Worm (Caenorhabditis elegans) whole organism, late embryonic: ENCODE measurements around the gene arrd-28.

Source experiments
- C38D4.7 ChIP-seq: fragments of 200-800 bp; sonication (Bioruptor generic); optimal IDR thresholded peaks from 2 replicates; lab custom pipeline; 2018; ENCODE audit warnings: mild to moderate bottlenecking, missing genetic modification characterization, moderate library complexity, missing compliant biosample characterization
- ama-1 ChIP-seq: fragments of 150-350 bp; optimal IDR thresholded peaks from 2 replicates; lab custom pipeline; 2014
- ceh-31 ChIP-seq: sonication (generic microtip); optimal IDR thresholded peaks from 2 replicates; lab custom pipeline; 2016; ENCODE audit warnings: missing genetic modification characterization, missing compliant biosample characterization
- ceh-34 ChIP-seq: sonication (generic microtip); optimal IDR thresholded peaks from 2 replicates; lab custom pipeline; 2016; ENCODE audit warnings: mild to moderate bottlenecking, missing genetic modification characterization, missing compliant biosample characterization
- che-1 ChIP-seq: sonication (generic microtip); optimal IDR thresholded peaks from 2 replicates; lab custom pipeline; 2016; ENCODE audit warnings: mild to moderate bottlenecking, missing genetic modification characterization, missing compliant biosample characterization
- elt-2 ChIP-seq: sonication (generic microtip); optimal IDR thresholded peaks from 2 replicates; lab custom pipeline; 2016; ENCODE audit warnings: missing genetic modification reagents, missing genetic modification characterization, missing compliant biosample characterization
- ets-4 ChIP-seq: sonication (generic microtip); optimal IDR thresholded peaks from 2 replicates; lab custom pipeline; 2016; ENCODE audit warnings: missing genetic modification characterization, missing compliant biosample characterization
- fax-1 ChIP-seq: sonication (generic microtip); optimal IDR thresholded peaks from 2 replicates; lab custom pipeline; 2016; ENCODE audit warnings: missing genotype, missing genetic modification characterization, missing compliant biosample characterization
- nhr-11 ChIP-seq: fragments of 150-350 bp; optimal IDR thresholded peaks from 2 replicates; lab custom pipeline; 2014; ENCODE audit warnings: missing biosample characterization, missing genetic modification characterization
- pag-3 ChIP-seq: sonication (generic microtip); optimal IDR thresholded peaks from 2 replicates; lab custom pipeline; 2016; ENCODE audit warnings: missing compliant biosample characterization, missing genetic modification characterization, borderline replicate concordance
- sox-2 ChIP-seq: fragments of 200-800 bp; sonication (Bioruptor generic); IDR thresholded peaks from 2 replicates; pipeline ENCODE4 v1.3.6; 2022; ENCODE audit warnings: missing genetic modification reagents, missing genetic modification characterization, missing compliant biosample characterization
- sox-4 ChIP-seq: sonication (generic microtip); optimal IDR thresholded peaks from 2 replicates; lab custom pipeline; 2017; ENCODE audit warnings: mild to moderate bottlenecking, missing genetic modification characterization, inconsistent platforms, missing compliant biosample characterization
- unc-42 ChIP-seq: sonication (generic microtip); optimal IDR thresholded peaks from 2 replicates; lab custom pipeline; 2016; ENCODE audit warnings: missing genotype, missing genetic modification characterization, missing compliant biosample characterization

- TF ChIP-seq ceh-34 (tag; lab: Kevin White, UChicago): no peak
- no peak for TF ChIP-seq ets-4
- no peak for TF ChIP-seq ama-1 (lab: Kevin White, UChicago)
- no peak for TF ChIP-seq che-1 (tag; lab: Kevin White, UChicago)
- TF ChIP-seq pag-3 (tag; lab: Kevin White, UChicago): no peak
- no peak for TF ChIP-seq sox-4 (tag; lab: Kevin White, UChicago)
- TF ChIP-seq fax-1 (tag; lab: Kevin White, UChicago): no peak
- TF ChIP-seq C38D4.7: no peak
- no peak for TF ChIP-seq ceh-31 (tag; lab: Kevin White, UChicago)
- TF ChIP-seq unc-42 (tag; lab: Kevin White, UChicago): no peak
- TF ChIP-seq nhr-11 (tag; lab: Kevin White, UChicago): no peak
- TF ChIP-seq elt-2 (tag; lab: Kevin White, UChicago): no peak
- TF ChIP-seq sox-2 (GFP tag; lab: Robert Waterston, UW): no peak
Measured at ce11 chrX:10147236-10147635, 36.6 kb upstream of the arrd-28 start.
